Fruit fly (Drosophila melanogaster) S2 (cell line): ENCODE measurements around the gene armi.

Experiments used
- CG8478 ChIP-seq: fragments of >200 bp; optimal IDR thresholded peaks from 2 replicates; lab custom pipeline; 2018
- CTCF ChIP-seq, 2 experiments: fragments of >200 bp; optimal IDR thresholded peaks; 2 replicates each; lab custom pipeline; 2018

armi gene

DNA sequence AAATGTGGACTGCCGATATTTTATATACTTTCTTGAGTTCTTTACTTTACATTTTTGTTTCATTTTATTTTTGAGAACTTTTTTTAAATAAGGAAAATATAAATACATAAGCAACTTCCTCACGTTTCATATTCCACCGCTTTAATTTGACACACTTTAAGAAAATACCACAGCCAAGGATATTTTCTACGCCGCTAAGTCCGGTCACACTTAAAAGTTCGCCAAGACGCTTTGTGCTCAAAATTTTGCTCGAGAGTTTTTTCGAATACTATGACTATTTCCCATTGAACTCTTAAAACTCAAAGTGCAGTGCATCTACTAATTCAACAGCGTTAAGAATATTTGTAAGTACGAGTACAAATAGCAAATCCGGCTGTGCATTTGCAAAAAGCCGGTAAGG lies at the start of gene armi, which contains the start of gene CG46463:
TSS of gene armi (plus strand) at position 199 of the 400 bp plus-strand sequence.
TSS of gene CG46463 (plus strand) at position 197 of the 400 bp plus-strand sequence.
- no peak for TF ChIP-seq CG8478
- no peak for TF ChIP-seq CTCF (optimal IDR thresholded peaks at IDR 0.05; lab: Kevin White, UChicago)

DNA sequence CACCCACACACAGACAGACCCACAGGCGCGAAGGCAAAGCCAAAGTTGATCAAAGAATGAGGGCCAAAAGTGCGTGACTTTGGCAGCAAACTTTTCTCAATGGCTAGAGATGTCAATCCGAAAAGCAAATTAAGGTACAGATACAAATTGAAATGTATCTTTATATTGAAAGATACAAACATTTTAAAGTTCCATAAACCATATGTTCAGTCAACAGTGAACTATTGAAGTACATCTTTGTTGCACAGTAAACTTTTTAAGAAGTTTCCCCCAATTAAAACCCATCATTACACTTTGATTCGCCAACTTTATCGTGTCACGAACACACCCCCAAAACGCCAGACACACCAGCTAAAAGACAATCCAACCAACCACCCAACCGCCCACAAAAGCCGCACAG lies 49.4 kb upstream of the armi start:
- TF ChIP-seq CG8478 (no peak), CTCF (optimal IDR thresholded peaks at IDR 0.05; lab: Kevin White, UChicago) (no peak)

DNA sequence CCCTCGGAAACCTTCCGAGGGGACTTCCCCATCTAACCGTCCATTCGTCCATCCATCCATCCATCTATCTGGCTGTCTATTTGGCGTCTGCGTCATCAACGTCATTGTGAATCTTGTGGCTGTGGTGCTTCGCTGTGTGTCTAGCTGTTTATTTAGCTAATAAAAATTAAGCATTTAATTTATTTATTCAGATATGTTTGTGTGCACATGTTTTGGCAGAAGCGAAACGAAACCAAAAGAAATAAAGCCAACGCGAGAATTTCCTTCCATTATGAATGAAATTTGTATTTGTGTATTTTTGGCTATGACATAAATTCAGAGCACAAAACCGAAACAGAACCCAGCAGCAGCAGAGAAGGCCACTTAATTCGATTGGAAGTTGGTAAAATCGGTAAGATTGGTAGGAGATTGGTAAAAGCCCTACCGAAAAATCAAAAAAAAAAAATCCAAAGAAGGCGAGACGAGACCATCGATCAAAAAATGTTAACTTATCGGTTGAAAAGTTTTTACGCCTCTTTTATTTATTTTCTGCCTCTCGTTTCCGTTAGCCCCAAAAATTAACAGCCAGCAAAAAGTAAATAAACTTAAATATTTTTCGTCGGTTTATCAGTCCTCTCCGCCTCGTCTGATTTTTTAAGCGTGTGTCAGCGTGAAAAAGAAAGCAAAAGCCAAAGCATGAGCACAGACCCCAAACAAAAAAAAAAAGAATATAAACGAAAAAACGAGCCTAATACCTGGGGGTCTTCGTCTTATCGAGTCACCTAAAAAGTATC lies 46.1 kb upstream of the armi start:
- TF ChIP-seq CTCF (optimal IDR thresholded peaks at IDR 0.05; lab: Kevin White, UChicago), result no peak
- no peak for TF ChIP-seq CG8478

DNA sequence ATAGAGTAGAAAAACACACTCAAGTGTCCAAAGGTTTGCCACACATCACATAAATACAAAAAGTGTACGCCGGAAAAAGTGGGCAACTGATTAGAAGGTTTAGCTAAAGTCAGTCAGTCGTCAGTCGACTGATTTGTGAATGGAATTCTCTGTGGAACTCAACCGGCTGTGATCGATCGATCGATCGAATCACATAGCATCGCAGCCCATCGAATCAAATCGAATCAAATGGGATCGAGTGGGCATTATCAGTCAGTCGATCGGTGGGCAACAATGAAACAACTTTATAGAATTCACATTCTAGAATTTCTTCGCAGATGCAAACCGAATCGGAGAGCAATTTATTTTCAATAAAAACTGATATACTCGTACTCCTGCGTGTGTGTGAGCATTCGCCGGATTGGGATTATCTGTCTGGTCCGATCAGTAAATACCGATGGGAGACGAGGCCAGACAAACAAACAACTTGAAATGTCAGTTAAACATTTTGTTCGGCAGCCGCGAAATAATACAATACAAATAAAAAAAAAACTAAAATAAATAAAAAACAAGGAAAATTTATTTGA lies 45.4 kb upstream of the armi start:
- no peak for TF ChIP-seq CG8478
- TF ChIP-seq CTCF (optimal IDR thresholded peaks at IDR 0.05; lab: Kevin White, UChicago), result no peak

DNA sequence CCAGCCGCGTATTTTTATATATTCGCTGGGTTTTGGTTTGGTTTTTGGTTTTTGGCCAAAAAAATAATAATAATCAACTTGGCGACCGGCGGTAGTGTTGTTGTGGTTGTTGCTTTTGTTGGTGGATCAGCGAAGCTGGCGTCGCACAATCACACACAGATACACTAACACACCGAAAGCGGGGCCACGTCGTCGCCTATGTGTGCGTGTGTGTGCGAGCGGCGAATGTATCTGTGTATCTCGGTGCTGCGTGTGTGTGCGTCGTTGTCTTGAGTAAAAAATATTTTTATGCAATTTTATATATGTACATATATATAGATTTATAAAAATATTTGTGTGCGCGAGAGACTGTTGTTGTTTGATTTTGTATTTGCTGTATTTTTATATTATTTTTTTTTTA lies 44.0 kb upstream of the armi start:
- no peak for TF ChIP-seq CTCF (optimal IDR thresholded peaks at IDR 0.05; lab: Kevin White, UChicago)
- peak; percentile 2 for TF ChIP-seq CG8478

DNA sequence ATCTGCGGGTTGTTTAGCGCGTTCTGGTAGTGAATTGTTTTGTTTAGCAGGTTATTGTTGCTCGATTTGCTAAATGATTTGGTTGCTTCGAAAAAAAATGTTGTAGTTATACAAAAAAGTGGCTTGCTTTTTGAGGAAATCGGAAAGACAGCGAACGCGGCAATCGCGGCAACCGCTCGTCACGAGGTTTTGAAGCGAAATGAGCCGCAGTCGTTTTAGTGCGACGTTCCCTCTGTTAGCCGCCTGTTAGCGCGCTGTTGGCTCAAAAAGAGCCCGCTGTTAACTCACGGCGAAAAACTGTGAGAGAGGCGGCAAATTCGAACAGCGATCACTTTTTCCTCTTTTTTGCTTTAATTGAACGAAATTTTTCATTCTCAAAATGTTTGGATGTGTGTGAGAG lies 43.4 kb upstream of the armi start:
- TF ChIP-seq CTCF (optimal IDR thresholded peaks at IDR 0.05; lab: Kevin White, UChicago) (no peak), CG8478 (no peak)

DNA sequence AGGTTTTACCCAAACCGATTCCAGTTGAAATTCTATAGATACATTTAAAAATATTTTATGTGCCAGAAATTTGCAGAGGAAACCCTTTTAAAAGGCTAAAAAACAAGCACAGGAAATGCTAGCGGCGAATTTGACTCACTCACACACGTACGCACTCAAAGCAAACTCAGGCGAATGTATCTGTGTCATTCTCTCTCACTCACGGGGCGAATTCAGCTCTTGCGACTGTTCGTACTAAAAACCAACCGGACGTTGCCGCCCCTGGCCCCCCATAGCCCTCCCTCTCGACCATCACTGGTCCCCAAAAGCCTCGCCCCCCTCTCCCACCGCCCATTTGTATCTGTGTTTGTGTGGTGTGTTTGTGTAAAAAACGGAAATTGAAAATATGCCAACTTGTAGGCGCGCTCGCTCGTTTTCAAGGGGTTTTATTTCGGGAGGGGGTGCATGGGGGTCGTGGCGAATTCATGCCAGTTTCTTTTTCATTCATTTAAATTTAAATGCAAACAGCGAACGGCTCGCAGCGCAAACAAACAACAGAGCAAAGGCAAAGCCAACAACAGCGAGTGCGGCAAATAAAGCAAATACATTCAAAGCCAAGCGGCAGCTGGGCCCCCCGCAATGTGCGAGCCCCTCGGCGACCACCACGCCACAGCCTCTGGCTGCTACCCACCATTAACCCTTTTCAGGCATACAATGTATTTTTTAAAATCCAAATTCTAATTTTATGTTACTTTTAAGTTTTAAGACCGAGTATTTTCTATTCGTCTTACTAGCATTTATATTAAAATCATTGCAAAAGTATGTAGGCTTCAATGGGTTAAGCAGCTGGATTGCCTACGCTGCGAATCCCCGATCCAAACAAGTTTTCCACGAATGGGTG lies 42.7 kb upstream of the armi start:
- TF ChIP-seq CTCF (optimal IDR thresholded peaks at IDR 0.05; lab: Kevin White, UChicago) (no peak), CG8478 (peak; percentile 44)

DNA sequence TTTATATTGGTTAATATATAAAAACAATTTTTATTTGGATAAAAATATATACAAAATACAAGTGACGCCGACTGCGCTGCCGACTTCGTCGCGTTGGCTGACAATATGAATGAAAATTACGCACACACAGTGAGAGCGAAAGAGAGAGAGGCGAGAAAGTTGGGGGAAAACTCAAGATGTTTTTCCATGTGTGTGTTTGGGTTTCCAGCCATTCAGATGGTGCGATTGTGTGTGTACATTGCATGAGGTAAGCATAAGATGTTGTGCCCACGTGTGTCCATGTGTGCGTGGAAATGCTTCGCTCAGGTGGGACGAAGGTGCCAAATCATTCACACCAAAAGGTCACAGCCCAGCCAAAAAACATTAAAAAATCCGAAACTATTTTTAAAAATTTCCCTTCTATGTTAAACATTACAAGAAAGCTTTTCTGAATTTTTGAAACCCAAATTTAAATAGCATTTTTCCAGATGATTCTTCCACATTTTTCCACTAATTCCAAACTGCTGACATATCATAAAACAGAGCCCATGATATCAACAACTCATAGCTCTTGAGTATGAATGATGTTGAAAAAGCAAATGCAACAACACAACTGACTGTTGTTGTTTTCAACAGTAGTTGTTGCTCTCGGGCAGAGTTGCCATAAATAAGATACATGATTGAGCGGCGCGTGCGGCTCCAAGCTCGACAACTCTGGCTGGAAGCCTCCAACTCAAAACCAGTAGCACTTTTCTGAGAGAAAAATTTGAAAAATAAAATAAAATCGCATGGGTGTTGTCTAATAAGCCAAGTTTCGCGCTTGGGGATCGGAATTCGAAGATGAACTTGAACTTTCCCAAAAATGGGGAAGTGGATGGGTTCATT lies 41.5 kb upstream of the armi start:
- no peak for TF ChIP-seq CG8478
- TF ChIP-seq CTCF (optimal IDR thresholded peaks at IDR 0.05; lab: Kevin White, UChicago), result no peak

DNA sequence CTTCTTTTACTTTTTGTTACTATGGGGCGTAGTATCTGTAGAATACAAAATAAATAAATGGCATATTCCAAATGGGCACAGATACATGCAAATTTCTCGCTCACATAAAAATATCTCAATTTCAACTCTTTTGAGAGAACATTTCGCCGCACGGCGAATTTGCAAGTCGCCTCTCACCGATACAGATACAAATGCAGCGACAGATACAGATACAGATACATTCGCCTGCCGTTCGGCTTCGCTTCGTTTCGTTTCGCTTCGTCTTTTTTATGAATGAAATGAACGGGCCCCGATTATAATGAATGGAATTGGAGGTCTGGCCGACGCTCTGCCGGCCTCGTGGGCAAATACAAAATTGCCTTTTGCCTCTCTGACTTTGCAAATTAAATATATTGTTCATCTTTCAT lies 40.9 kb upstream of the armi start:
- TF ChIP-seq CTCF (optimal IDR thresholded peaks at IDR 0.05; lab: Kevin White, UChicago), result no peak
- no peak for TF ChIP-seq CG8478

DNA sequence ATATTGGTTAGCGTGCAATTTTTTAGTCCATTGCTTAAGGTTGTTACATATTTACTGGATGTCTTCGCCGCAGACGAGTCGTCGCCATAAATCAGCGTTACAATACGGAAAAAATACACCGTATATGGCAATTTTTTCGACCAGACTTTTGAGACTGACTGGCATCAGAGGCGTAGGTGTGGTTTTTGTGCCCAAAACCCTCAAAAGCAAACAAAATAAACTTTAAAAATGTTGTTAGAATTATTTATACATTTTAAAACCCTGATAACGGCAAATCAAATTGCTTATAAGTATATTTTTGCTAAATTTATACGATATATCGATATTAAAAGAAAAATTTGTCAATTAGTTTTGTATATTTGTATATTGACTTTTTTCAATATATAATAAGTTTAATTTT lies 40.4 kb upstream of the armi start:
- no peak for TF ChIP-seq CTCF (optimal IDR thresholded peaks at IDR 0.05; lab: Kevin White, UChicago)
- no peak for TF ChIP-seq CG8478

DNA sequence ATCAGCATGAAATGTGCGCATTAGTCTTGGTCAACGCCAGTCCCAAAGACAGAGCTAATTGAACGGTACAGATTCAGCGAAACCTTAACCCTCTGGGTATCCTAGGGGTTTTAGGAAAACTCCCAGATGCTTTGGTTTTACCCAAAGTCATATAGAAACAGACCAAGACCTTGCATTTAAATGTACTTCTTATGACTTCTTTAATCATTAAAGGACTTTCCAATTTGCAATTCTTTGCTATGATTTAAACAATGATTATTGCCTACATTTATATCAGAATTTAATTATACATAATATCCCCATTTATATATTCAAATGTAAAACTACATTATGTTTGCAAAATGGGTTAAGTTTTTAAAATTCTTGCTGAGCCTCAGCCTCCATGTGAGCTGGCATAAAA lies 38.1 kb upstream of the armi start:
- no peak for TF ChIP-seq CG8478
- TF ChIP-seq CTCF (optimal IDR thresholded peaks at IDR 0.05; lab: Kevin White, UChicago), result no peak

DNA sequence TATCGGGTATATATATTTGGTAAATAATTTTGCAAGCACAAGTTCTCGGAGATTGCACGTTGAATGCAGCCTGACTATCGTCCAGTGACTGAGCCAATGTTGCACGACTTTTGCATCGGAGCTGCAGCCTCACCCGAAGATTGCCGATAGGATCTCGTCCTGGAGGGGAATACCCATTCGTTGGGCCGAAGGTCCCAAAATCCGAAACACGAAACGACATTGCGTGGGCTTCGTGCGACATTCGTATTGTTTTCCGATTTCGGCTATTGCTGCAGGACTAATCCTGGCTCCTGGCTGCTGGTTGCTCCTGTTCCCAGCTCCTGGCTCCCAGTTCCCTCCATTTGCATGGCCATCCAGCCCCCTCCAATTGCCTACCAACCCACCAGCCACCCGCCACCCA lies 36.3 kb upstream of the armi start, which contains the start of gene sty:
TSS of gene sty (minus strand) at position 90 of the 400 bp plus-strand sequence.
- TF ChIP-seq CG8478 (no peak), CTCF (optimal IDR thresholded peaks at IDR 0.05; lab: Kevin White, UChicago) (no peak)

DNA sequence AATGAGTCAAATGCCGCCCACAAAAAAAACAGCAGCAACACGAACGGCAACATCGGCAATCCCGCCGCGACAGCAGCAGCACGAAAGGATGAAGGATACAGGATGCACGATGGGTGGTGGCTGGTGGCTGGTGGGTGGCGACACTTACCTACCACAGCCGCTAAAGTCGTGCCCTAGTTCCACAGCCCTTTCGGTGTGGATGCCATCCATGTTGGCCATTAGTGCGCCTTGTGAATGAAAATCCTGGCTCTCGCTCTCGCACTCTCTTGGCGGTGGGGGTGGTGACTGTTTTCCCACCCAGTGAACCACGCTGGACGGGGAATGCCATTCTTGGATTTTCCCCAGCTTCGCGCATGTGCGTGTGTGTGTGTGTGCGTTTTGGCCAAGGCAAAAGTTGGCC lies 34.1 kb upstream of the armi start:
- TF ChIP-seq CTCF (optimal IDR thresholded peaks at IDR 0.05; lab: Kevin White, UChicago), result no peak
- TF ChIP-seq CG8478, result no peak

DNA sequence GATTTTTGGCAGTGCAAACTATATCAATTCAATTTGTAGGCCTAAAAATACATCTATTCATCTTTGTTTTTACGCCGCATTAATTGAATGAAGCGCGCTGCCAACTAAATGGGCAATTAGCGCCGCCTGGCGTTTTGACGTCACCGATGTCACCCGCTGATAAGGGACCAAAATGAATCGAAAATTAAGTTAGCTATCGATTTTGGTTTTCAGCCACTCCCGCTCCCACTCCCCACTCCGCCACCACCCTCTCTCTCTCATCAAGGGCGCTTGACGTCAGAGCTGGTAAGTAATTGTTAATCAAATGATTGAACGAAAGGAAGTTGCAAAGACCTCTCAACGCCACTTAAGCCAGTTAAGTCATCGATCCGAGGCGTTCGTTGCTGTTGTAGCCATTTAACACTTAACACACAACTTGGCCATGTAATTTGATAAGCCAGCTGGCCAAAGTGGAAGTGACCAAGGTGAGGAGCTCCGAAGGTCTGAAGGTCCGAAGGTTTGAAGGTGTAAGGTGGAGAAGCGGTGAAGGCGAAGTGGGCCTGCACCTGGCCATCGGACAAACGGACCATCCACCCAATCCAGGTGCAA lies 30.0 kb upstream of the armi start:
- TF ChIP-seq CTCF (optimal IDR thresholded peaks at IDR 0.05; lab: Kevin White, UChicago) (no peak), CG8478 (no peak)
